Worm (Caenorhabditis elegans) whole organism, young adult: Measurements from ENCODE around the gene F56D5.5.

Experiments used
- B0035.1 ChIP-seq: sonication (generic microtip); optimal IDR thresholded peaks from 2 replicates; lab custom pipeline; 2016; ENCODE audit warnings: missing genetic modification characterization, mild to moderate bottlenecking, missing compliant biosample characterization, missing genotype, missing genetic modification reagents
- B0336.3 ChIP-seq: fragments of 200-800 bp; sonication (Bioruptor generic); IDR thresholded peaks from 2 replicates; pipeline ENCODE4 v1.3.6; 2022; ENCODE audit warnings: missing genetic modification characterization, missing compliant biosample characterization
- C06A6.2 ChIP-seq: fragments of 200-800 bp; sonication (Bioruptor generic); conservative IDR thresholded peaks from 2 replicates; pipeline ENCODE4 v1.3.6; 2022; ENCODE audit warnings: missing genetic modification characterization, missing compliant biosample characterization
- F33H1.4 ChIP-seq: fragments of 200-800 bp; sonication (Bioruptor generic); IDR thresholded peaks from 2 replicates; pipeline ENCODE4 v1.3.6; 2022; ENCODE audit warnings: missing genetic modification reagents, missing genetic modification characterization, missing compliant biosample characterization
- F37B4.10 ChIP-seq: fragments of 200-800 bp; sonication (Bioruptor generic); IDR thresholded peaks from 2 replicates; pipeline ENCODE4 v1.3.6; 2022; ENCODE audit warnings: missing genetic modification characterization, missing compliant biosample characterization
- F55B11.4 ChIP-seq: sonication (generic microtip); optimal IDR thresholded peaks from 2 replicates; lab custom pipeline; 2016; ENCODE audit warnings: missing compliant biosample characterization, missing genetic modification characterization, borderline replicate concordance; ENCODE audit not compliant: insufficient read depth
- T07F8.4 ChIP-seq: sonication (generic microtip); optimal IDR thresholded peaks from 2 replicates; lab custom pipeline; 2016; ENCODE audit warnings: mild to moderate bottlenecking, missing genetic modification characterization, moderate library complexity, missing compliant biosample characterization
- Y53G8AR.9 ChIP-seq: fragments of 200-800 bp; sonication (Bioruptor generic); conservative IDR thresholded peaks from 2 replicates; pipeline ENCODE4 v1.3.6; 2022; ENCODE audit warnings: missing genetic modification reagents, missing genetic modification characterization, missing compliant biosample characterization
- aptf-2 ChIP-seq: fragments of 200-800 bp; sonication (Bioruptor generic); conservative IDR thresholded peaks from 2 replicates; pipeline ENCODE4 v1.3.6; 2022; ENCODE audit warnings: missing genetic modification reagents, missing genetic modification characterization, missing compliant biosample characterization
- aptf-3 ChIP-seq: fragments of 200-800 bp; sonication (Bioruptor generic); IDR thresholded peaks from 2 replicates; pipeline ENCODE4 v1.3.6; 2022; ENCODE audit warnings: missing genetic modification characterization, missing compliant biosample characterization
- atf-7 ChIP-seq: sonication (generic microtip); optimal IDR thresholded peaks from 2 replicates; lab custom pipeline; 2017; ENCODE audit warnings: mild to moderate bottlenecking, missing genetic modification characterization, missing compliant biosample characterization
- attf-3 ChIP-seq: fragments of 200-800 bp; sonication (Bioruptor generic); conservative IDR thresholded peaks from 2 replicates; pipeline ENCODE4 v1.3.6; 2022; ENCODE audit warnings: missing genetic modification reagents, missing genetic modification characterization, missing compliant biosample characterization
- attf-5 ChIP-seq: fragments of 200-800 bp; sonication (Bioruptor generic); optimal IDR thresholded peaks from 2 replicates; lab custom pipeline; 2018; ENCODE audit warnings: mild to moderate bottlenecking, missing genetic modification characterization, missing compliant biosample characterization
- ccch-3 ChIP-seq: fragments of 200-800 bp; sonication (Bioruptor generic); optimal IDR thresholded peaks from 2 replicates; lab custom pipeline; 2018; ENCODE audit warnings: mild to moderate bottlenecking, missing genetic modification characterization, missing compliant biosample characterization
- cebp-2 ChIP-seq: fragments of 200-800 bp; sonication (Bioruptor generic); IDR thresholded peaks from 2 replicates; pipeline ENCODE4 v1.3.6; 2022; ENCODE audit warnings: missing genetic modification characterization, missing compliant biosample characterization
- ceh-100 ChIP-seq: fragments of 200-800 bp; sonication (Bioruptor generic); IDR thresholded peaks from 2 replicates; pipeline ENCODE4 v1.3.6; 2022; ENCODE audit warnings: missing genetic modification reagents, missing genetic modification characterization, missing compliant biosample characterization
- chd-7 ChIP-seq: sonication (generic microtip); optimal IDR thresholded peaks from 2 replicates; lab custom pipeline; 2016; ENCODE audit warnings: mild to moderate bottlenecking, missing genetic modification characterization, moderate library complexity, missing compliant biosample characterization
- dox-1 ChIP-seq: fragments of 200-800 bp; sonication (Bioruptor generic); IDR thresholded peaks from 2 replicates; pipeline ENCODE4 v1.3.6; 2022; ENCODE audit warnings: missing genetic modification reagents, missing genetic modification characterization, missing compliant biosample characterization
- egrh-3 ChIP-seq: fragments of 200-800 bp; sonication (Bioruptor generic); IDR thresholded peaks from 2 replicates; pipeline ENCODE4 v1.3.6; 2022; ENCODE audit warnings: missing genetic modification reagents, missing genetic modification characterization, missing compliant biosample characterization
- let-526 ChIP-seq: fragments of 200-800 bp; sonication (Bioruptor generic); IDR thresholded peaks from 2 replicates; pipeline ENCODE4 v1.3.6; 2022; ENCODE audit warnings: missing genetic modification reagents, missing genetic modification characterization, missing compliant biosample characterization
- let-607 ChIP-seq, 2 experiments: fragments of 200-800 bp in 1 of 2; sonication (Bioruptor generic) in 1 of 2; sonication (generic microtip) in 1 of 2; optimal IDR thresholded peaks; 2 replicates each; lab custom pipeline; 2016 to 2018; ENCODE audit warnings: mild to moderate bottlenecking in 2 of 2, missing compliant biosample characterization in 2 of 2, missing genetic modification characterization in 2 of 2, moderate library complexity in 2 of 2, missing genotype in 1 of 2
- lin-26 ChIP-seq: fragments of 200-800 bp; sonication (Bioruptor generic); IDR thresholded peaks from 2 replicates; pipeline ENCODE4 v1.3.6; 2022; ENCODE audit warnings: missing genetic modification reagents, missing genetic modification characterization, missing compliant biosample characterization
- lin-40 ChIP-seq: sonication (generic microtip); optimal IDR thresholded peaks from 2 replicates; lab custom pipeline; 2016; ENCODE audit warnings: missing genetic modification characterization, mild to moderate bottlenecking, missing compliant biosample characterization, missing genotype, missing genetic modification reagents
- lin-54 ChIP-seq: fragments of 200-800 bp; sonication (Bioruptor generic); optimal IDR thresholded peaks from 2 replicates; lab custom pipeline; 2018; ENCODE audit warnings: mild to moderate bottlenecking, missing genetic modification characterization, missing compliant biosample characterization
- lsy-27 ChIP-seq: sonication (generic microtip); optimal IDR thresholded peaks from 2 replicates; lab custom pipeline; 2017; ENCODE audit warnings: missing genetic modification characterization, mild to moderate bottlenecking, missing compliant biosample characterization, antibody characterized with exemption, missing genotype, borderline replicate concordance; ENCODE audit not compliant: insufficient read depth
- madf-10 ChIP-seq: sonication (generic microtip); optimal IDR thresholded peaks from 2 replicates; lab custom pipeline; 2016; ENCODE audit warnings: mild to moderate bottlenecking, missing genetic modification characterization, missing compliant biosample characterization
- madf-3 ChIP-seq: fragments of 200-800 bp; sonication (Bioruptor generic); IDR thresholded peaks from 2 replicates; pipeline ENCODE4 v1.3.6; 2022; ENCODE audit warnings: missing genetic modification reagents, missing genetic modification characterization, missing compliant biosample characterization
- mcd-1 ChIP-seq: fragments of 200-800 bp; sonication (Bioruptor generic); IDR thresholded peaks from 2 replicates; pipeline ENCODE4 v1.3.6; 2022; ENCODE audit warnings: missing genetic modification reagents, missing genetic modification characterization, missing compliant biosample characterization
- nfya-2 ChIP-seq: fragments of 200-800 bp; sonication (Bioruptor generic); IDR thresholded peaks from 2 replicates; pipeline ENCODE4 v1.3.6; 2022; ENCODE audit warnings: missing genetic modification reagents, missing genetic modification characterization, missing compliant biosample characterization
- nhr-179 ChIP-seq: sonication (generic microtip); optimal IDR thresholded peaks from 2 replicates; lab custom pipeline; 2016; ENCODE audit warnings: mild to moderate bottlenecking, missing genetic modification characterization, missing compliant biosample characterization
- nhr-80 ChIP-seq: sonication (generic microtip); optimal IDR thresholded peaks from 2 replicates; lab custom pipeline; 2016; ENCODE audit warnings: missing genetic modification characterization, missing compliant biosample characterization
- nhr-90 ChIP-seq: sonication (generic microtip); optimal IDR thresholded peaks from 2 replicates; lab custom pipeline; 2016; ENCODE audit warnings: missing genotype, mild to moderate bottlenecking, missing genetic modification characterization, missing compliant biosample characterization
- pbrm-1 ChIP-seq: fragments of 200-800 bp; sonication (Bioruptor generic); IDR thresholded peaks from 2 replicates; pipeline ENCODE4 v1.3.6; 2022; ENCODE audit warnings: missing genetic modification reagents, missing genetic modification characterization, missing compliant biosample characterization
- rec-8 ChIP-seq, 2 experiments: sonication (generic microtip); optimal IDR thresholded peaks; 2 replicates each; lab custom pipeline; 2016; ENCODE audit warnings: mild to moderate bottlenecking in 2 of 2, missing genetic modification characterization in 2 of 2, missing genetic modification reagents in 2 of 2, missing genotype in 2 of 2, missing biosample characterization in 1 of 2, missing compliant biosample characterization in 1 of 2, moderate library complexity in 1 of 2
- sdz-38 ChIP-seq: sonication (generic microtip); optimal IDR thresholded peaks from 2 replicates; lab custom pipeline; 2016; ENCODE audit warnings: missing genotype, missing genetic modification characterization, missing compliant biosample characterization
- snpc-1.1 ChIP-seq: sonication (generic microtip); optimal IDR thresholded peaks from 2 replicates; lab custom pipeline; 2017; ENCODE audit warnings: missing genetic modification characterization, mild to moderate bottlenecking, missing compliant biosample characterization, antibody characterized with exemption, moderate library complexity, missing genotype, missing genetic modification reagents; ENCODE audit not compliant: insufficient read depth
- snpc-1.3 ChIP-seq: sonication (generic microtip); optimal IDR thresholded peaks from 2 replicates; lab custom pipeline; 2017; ENCODE audit warnings: missing genetic modification characterization, mild to moderate bottlenecking, missing compliant biosample characterization, antibody characterized with exemption, moderate library complexity, missing genotype, missing genetic modification reagents; ENCODE audit not compliant: insufficient read depth
- snpc-3.4 ChIP-seq: sonication (generic microtip); optimal IDR thresholded peaks from 2 replicates; lab custom pipeline; 2017; ENCODE audit warnings: missing genetic modification characterization, mild to moderate bottlenecking, missing compliant biosample characterization, antibody characterized with exemption, moderate library complexity, missing genotype, missing genetic modification reagents
- somi-1 ChIP-seq: fragments of 200-800 bp; sonication (Bioruptor generic); optimal IDR thresholded peaks from 2 replicates; lab custom pipeline; 2018; ENCODE audit warnings: mild to moderate bottlenecking, missing genetic modification characterization, missing compliant biosample characterization
- unc-130 ChIP-seq: sonication (generic microtip); optimal IDR thresholded peaks from 2 replicates; lab custom pipeline; 2016; ENCODE audit warnings: missing genetic modification reagents, missing genetic modification characterization, missing compliant biosample characterization
- unc-62 ChIP-seq: fragments of 150-350 bp; optimal IDR thresholded peaks from 2 replicates; lab custom pipeline; 2014; ENCODE audit warnings: missing biosample characterization, missing genetic modification reagents, missing genetic modification characterization
- ztf-22 ChIP-seq: fragments of 200-800 bp; sonication (Bioruptor generic); optimal IDR thresholded peaks from 2 replicates; lab custom pipeline; 2018; ENCODE audit warnings: mild to moderate bottlenecking, missing genetic modification characterization, moderate library complexity, missing compliant biosample characterization
- ztf-26 ChIP-seq: sonication (generic microtip); optimal IDR thresholded peaks from 2 replicates; lab custom pipeline; 2017; ENCODE audit warnings: missing genetic modification characterization, missing compliant biosample characterization
- ztf-3 ChIP-seq: fragments of 200-800 bp; sonication (Bioruptor generic); optimal IDR thresholded peaks from 2 replicates; lab custom pipeline; 2018; ENCODE audit warnings: mild to moderate bottlenecking, missing genetic modification characterization, missing compliant biosample characterization
- ztf-6 ChIP-seq: fragments of 200-800 bp; sonication (Bioruptor generic); IDR thresholded peaks from 2 replicates; pipeline ENCODE4 v1.3.6; 2022; ENCODE audit warnings: missing genetic modification reagents, missing genetic modification characterization, missing compliant biosample characterization

Gene F56D5.5

ce11 chrIV:9442106-9442532, 34.2 kb upstream of the F56D5.5 start (continued):
- TF ChIP-seq B0336.3 (GFP tag; lab: Robert Waterston, UW) (peak; percentile 68), C06A6.2 (GFP tag; lab: Robert Waterston, UW) (peak; percentile 38; the same call in 1 of the 2 replicates), atf-7 (no peak), pbrm-1 (GFP tag; lab: Robert Waterston, UW) (no peak), ztf-26 (tag; lab: Kevin White, UChicago) (peak; percentile 81), B0035.1 (tag; lab: Kevin White, UChicago) (no peak), lin-40 (tag; lab: Kevin White, UChicago) (peak; percentile 72), attf-5 (peak; percentile 39), nhr-80 (peak; percentile 86), rec-8 (tag; optimal IDR thresholded peaks at IDR 0.05; lab: Kevin White, UChicago) (no peak), let-607 (tag; optimal IDR thresholded peaks at IDR 0.05; lab: Kevin White, UChicago) (peak; percentile 64 to 86), madf-3 (GFP tag; lab: Robert Waterston, UW) (0 out of 2 replicates have a peak, but pooled peaks have one; percentile 21), let-526 (GFP tag; lab: Robert Waterston, UW) (no peak), ztf-6 (no peak), aptf-2 (GFP tag; lab: Robert Waterston, UW) (no peak), F33H1.4 (GFP tag; lab: Robert Waterston, UW) (no peak), Y53G8AR.9 (GFP tag; lab: Robert Waterston, UW) (no peak), lin-26 (GFP tag; lab: Robert Waterston, UW) (0 out of 2 replicates have a peak, but pooled peaks have one; percentile 20), nfya-2 (GFP tag; lab: Robert Waterston, UW) (no peak), dox-1 (peak; percentile 44; the same call in 1 of the 2 replicates), mcd-1 (GFP tag; lab: Robert Waterston, UW) (0 out of 2 replicates have a peak, but pooled peaks have one; percentile 17), nhr-90 (tag; lab: Kevin White, UChicago) (peak; percentile 42), somi-1 (GFP tag; lab: Kevin White, UChicago) (peak; percentile 63), ztf-22 (peak; percentile 47), chd-7 (tag; lab: Kevin White, UChicago) (peak; percentile 46), unc-62 (GFP tag; lab: Kevin White, UChicago) (peak; percentile 11), ccch-3 (GFP tag; lab: Kevin White, UChicago) (no peak), lin-54 (GFP tag; lab: Kevin White, UChicago) (peak; percentile 36), snpc-1.3 (no peak), ztf-3 (GFP tag; lab: Kevin White, UChicago) (no peak), sdz-38 (tag; lab: Kevin White, UChicago) (no peak)
- TF ChIP-seq, all 124 proteins: peak for 33

ce11 chrIV:9441391-9441790, 33.5 kb upstream of the F56D5.5 start:
- TF ChIP-seq snpc-3.4 (tag; lab: Kevin White, UChicago): no peak
- peak; percentile 23 for TF ChIP-seq nhr-80

ce11 chrIV:9440880-9441336, 33.0 kb upstream of the F56D5.5 start, which contains the start of gene idh-1:
Gene idh-1, minus strand, starts transcription at chrIV:9441107.
- TF ChIP-seq let-607 (tag; optimal IDR thresholded peaks at IDR 0.05; lab: Kevin White, UChicago): no peak
- no peak for TF ChIP-seq F55B11.4 (tag; lab: Kevin White, UChicago)
- TF ChIP-seq lsy-27 (tag; lab: Kevin White, UChicago): no peak
- TF ChIP-seq attf-3 (GFP tag; lab: Robert Waterston, UW): no peak
- TF ChIP-seq madf-10 (tag; lab: Kevin White, UChicago): no peak
- TF ChIP-seq unc-130: no peak
- TF ChIP-seq T07F8.4 (tag; lab: Kevin White, UChicago): no peak
- TF ChIP-seq ceh-100 (GFP tag; lab: Robert Waterston, UW): peak; percentile 19; the same call in 1 of the 2 replicates
- no peak for TF ChIP-seq aptf-3 (GFP tag; lab: Robert Waterston, UW)
- no peak for TF ChIP-seq nhr-179 (tag; lab: Kevin White, UChicago)
- TF ChIP-seq mcd-1 (GFP tag; lab: Robert Waterston, UW): peak; percentile 68
- TF ChIP-seq ztf-3 (GFP tag; lab: Kevin White, UChicago): no peak
- TF ChIP-seq somi-1 (GFP tag; lab: Kevin White, UChicago): peak; percentile 58
- TF ChIP-seq egrh-3 (GFP tag; lab: Robert Waterston, UW): no peak
- peak; percentile 68 for TF ChIP-seq snpc-1.1 (tag; lab: Kevin White, UChicago)
- TF ChIP-seq cebp-2 (GFP tag; lab: Robert Waterston, UW): no peak
- no peak for TF ChIP-seq F37B4.10 (GFP tag; lab: Robert Waterston, UW)
- peak; percentile 72 for TF ChIP-seq pbrm-1 (GFP tag; lab: Robert Waterston, UW)
